Fruit fly (Drosophila melanogaster) whole organism, embryonic: Measurements from ENCODE around the gene kra.

Experiments used
- Atf6 ChIP-seq: fragments of 200-800 bp; sonication (Bioruptor generic); IDR thresholded peaks from 2 replicates; pipeline ENCODE4 v1.3.6; 2022; ENCODE audit warnings: missing biosample characterization, missing genetic modification characterization
- CG10147 ChIP-seq: fragments of 200-800 bp; sonication (Bioruptor generic); optimal IDR thresholded peaks from 2 replicates; lab custom pipeline; 2019; ENCODE audit warnings: missing biosample characterization, mild to moderate bottlenecking, missing genetic modification characterization, moderate library complexity
- CG12155 ChIP-seq: fragments of 200-800 bp; sonication (Bioruptor generic); optimal IDR thresholded peaks from 3 replicates; lab custom pipeline; 2016; ENCODE audit warnings: missing biosample characterization, missing genetic modification characterization
- CG12659 ChIP-seq: fragments of 200-800 bp; sonication (Bioruptor generic); optimal IDR thresholded peaks from 3 replicates; lab custom pipeline; 2017; ENCODE audit warnings: mild to moderate bottlenecking, missing biosample characterization, missing genetic modification reagents, missing genetic modification characterization
- CG12769 ChIP-seq: fragments of 200-800 bp; sonication (Bioruptor generic); optimal IDR thresholded peaks from 2 replicates; lab custom pipeline; 2019; ENCODE audit warnings: missing biosample characterization, mild to moderate bottlenecking, missing genetic modification characterization, moderate library complexity
- CG13624 ChIP-seq: fragments of 200-800 bp; sonication (Bioruptor generic); optimal IDR thresholded peaks from 2 replicates; lab custom pipeline; 2016; ENCODE audit warnings: missing biosample characterization, missing genetic modification characterization
- CG16813 ChIP-seq: fragments of 200-800 bp; sonication (Bioruptor generic); IDR thresholded peaks from 3 replicates; pipeline ENCODE4 v1.3.6; 2022; ENCODE audit warnings: missing biosample characterization, missing genetic modification characterization; ENCODE audit not compliant: partially characterized antibody
- CG18011 ChIP-seq: fragments of 200-800 bp; sonication (Bioruptor generic); optimal IDR thresholded peaks from 2 replicates; lab custom pipeline; 2017; ENCODE audit warnings: missing biosample characterization, missing genetic modification characterization, mild to moderate bottlenecking, moderate library complexity, missing genotype
- CG18476 ChIP-seq: fragments of 200-800 bp; sonication (Bioruptor generic); optimal IDR thresholded peaks from 2 replicates; lab custom pipeline; 2016; ENCODE audit warnings: missing biosample characterization, mild to moderate bottlenecking, missing genetic modification characterization
- CG32772 ChIP-seq: fragments of 200-800 bp; sonication (Bioruptor generic); IDR thresholded peaks from 2 replicates; pipeline ENCODE4 v1.3.6; 2022; ENCODE audit warnings: missing biosample characterization, missing genetic modification characterization
- CG3995 ChIP-seq: fragments of 200-800 bp; sonication (Bioruptor generic); optimal IDR thresholded peaks from 3 replicates; lab custom pipeline; 2016; ENCODE audit warnings: missing biosample characterization, missing genetic modification characterization
- CG5180 ChIP-seq: fragments of 200-800 bp; sonication (Bioruptor generic); optimal IDR thresholded peaks from 3 replicates; lab custom pipeline; 2017; ENCODE audit warnings: missing biosample characterization, missing genetic modification characterization, mild to moderate bottlenecking, moderate library complexity, missing genetic modification reagents
- CG5953 ChIP-seq: fragments of 200-800 bp; sonication (Bioruptor generic); IDR thresholded peaks from 2 replicates; pipeline ENCODE4 v1.3.6; 2022; ENCODE audit warnings: missing biosample characterization, missing genetic modification characterization
- CG6272 ChIP-seq: fragments of 200-800 bp; sonication (Bioruptor generic); IDR thresholded peaks from 2 replicates; pipeline ENCODE4 v1.3.6; 2022; ENCODE audit warnings: missing biosample characterization, missing genetic modification characterization
- CG6683 ChIP-seq: fragments of 200-800 bp; sonication (Bioruptor generic); optimal IDR thresholded peaks from 2 replicates; lab custom pipeline; 2017; ENCODE audit warnings: missing biosample characterization, mild to moderate bottlenecking, missing genetic modification characterization, missing genetic modification reagents
- CG6689 ChIP-seq: fragments of 200-800 bp; sonication (Bioruptor generic); IDR thresholded peaks from 2 replicates; pipeline ENCODE4 v1.3.6; 2022; ENCODE audit warnings: missing biosample characterization, missing genetic modification characterization
- CG7928 ChIP-seq: fragments of 200-800 bp; sonication (Bioruptor generic); optimal IDR thresholded peaks from 2 replicates; lab custom pipeline; 2017; ENCODE audit warnings: missing biosample characterization, mild to moderate bottlenecking, missing genetic modification characterization
- CG8089 ChIP-seq: fragments of 200-800 bp; sonication (Bioruptor generic); optimal IDR thresholded peaks from 3 replicates; lab custom pipeline; 2016; ENCODE audit warnings: missing biosample characterization, missing genetic modification characterization
- CG8359 ChIP-seq: fragments of 200-800 bp; sonication (Bioruptor generic); optimal IDR thresholded peaks from 2 replicates; lab custom pipeline; 2017; ENCODE audit warnings: missing biosample characterization, mild to moderate bottlenecking, missing genetic modification characterization, borderline replicate concordance
- CG9932 ChIP-seq: fragments of 200-800 bp; sonication (Bioruptor generic); IDR thresholded peaks from 2 replicates; pipeline ENCODE4 v1.3.6; 2022; ENCODE audit warnings: missing biosample characterization, missing genetic modification characterization
- Dbx ChIP-seq: fragments of 200-800 bp; sonication (Bioruptor generic); IDR thresholded peaks from 3 replicates; pipeline ENCODE4 v1.3.6; 2022; ENCODE audit warnings: missing biosample characterization, missing genetic modification characterization
- H15 ChIP-seq: fragments of 200-800 bp; sonication (Bioruptor generic); IDR thresholded peaks from 3 replicates; pipeline ENCODE4 v1.3.6; 2022; ENCODE audit warnings: missing biosample characterization, missing genetic modification characterization
- H2.0 ChIP-seq: fragments of 200-800 bp; sonication (Bioruptor generic); IDR thresholded peaks from 2 replicates; pipeline ENCODE4 v1.3.6; 2022; ENCODE audit warnings: missing biosample characterization, missing genetic modification characterization
- HmgZ ChIP-seq: fragments of 200-800 bp; sonication (Bioruptor generic); optimal IDR thresholded peaks from 2 replicates; lab custom pipeline; 2018; ENCODE audit warnings: missing biosample characterization, mild to moderate bottlenecking, missing genetic modification characterization
- Kr ChIP-seq: fragments of 200-800 bp; sonication (Bioruptor generic); optimal IDR thresholded peaks from 2 replicates; lab custom pipeline; 2017; ENCODE audit warnings: missing biosample characterization, mild to moderate bottlenecking, missing genetic modification characterization
- Lhr ChIP-seq: fragments of 200-800 bp; sonication (Bioruptor generic); optimal IDR thresholded peaks from 3 replicates; lab custom pipeline; 2017; ENCODE audit warnings: mild to moderate bottlenecking, missing biosample characterization, missing genetic modification reagents, missing genetic modification characterization
- NFAT ChIP-seq: fragments of 200-800 bp; sonication (Bioruptor generic); IDR thresholded peaks from 2 replicates; pipeline ENCODE4 v1.3.6; 2022; ENCODE audit warnings: missing biosample characterization, missing genetic modification characterization
- Ssrp ChIP-seq: fragments of 200-800 bp; sonication (Bioruptor generic); optimal IDR thresholded peaks from 2 replicates; lab custom pipeline; 2018; ENCODE audit warnings: missing biosample characterization, mild to moderate bottlenecking, missing genetic modification characterization, moderate library complexity
- TFAM ChIP-seq: fragments of 200-800 bp; sonication (Bioruptor generic); optimal IDR thresholded peaks from 2 replicates; lab custom pipeline; 2017; ENCODE audit warnings: missing biosample characterization, missing genetic modification characterization, inconsistent platforms
- az2 ChIP-seq: fragments of 200-800 bp; sonication (Bioruptor generic); optimal IDR thresholded peaks from 3 replicates; lab custom pipeline; 2016; ENCODE audit warnings: missing biosample characterization, missing genetic modification characterization
- bbx ChIP-seq: fragments of 200-800 bp; sonication (Bioruptor generic); IDR thresholded peaks from 2 replicates; pipeline ENCODE4 v1.3.6; 2022; ENCODE audit warnings: missing biosample characterization, missing genetic modification characterization; ENCODE audit not compliant: partially characterized antibody
- chif ChIP-seq, 2 experiments: fragments of 200-800 bp; sonication (Bioruptor generic); optimal IDR thresholded peaks; 3 replicates each; lab custom pipeline; 2016; ENCODE audit warnings: missing biosample characterization in 2 of 2, missing genetic modification characterization in 2 of 2
- crol ChIP-seq: fragments of 200-800 bp; sonication (Bioruptor generic); IDR thresholded peaks from 2 replicates; pipeline ENCODE4 v1.3.6; 2022; ENCODE audit warnings: missing biosample characterization, missing genetic modification characterization
- ems ChIP-seq: fragments of 200-800 bp; sonication (Bioruptor generic); optimal IDR thresholded peaks from 3 replicates; lab custom pipeline; 2016; ENCODE audit warnings: missing biosample characterization, missing genetic modification characterization
- ewg ChIP-seq: fragments of 200-800 bp; sonication (Bioruptor generic); optimal IDR thresholded peaks from 3 replicates; lab custom pipeline; 2017; ENCODE audit warnings: mild to moderate bottlenecking, missing biosample characterization, missing genetic modification reagents, missing genetic modification characterization
- fd102C ChIP-seq: fragments of 200-800 bp; sonication (Bioruptor generic); optimal IDR thresholded peaks from 2 replicates; lab custom pipeline; 2018; ENCODE audit warnings: missing biosample characterization, mild to moderate bottlenecking, missing genetic modification characterization, moderate library complexity
- gem ChIP-seq: fragments of 200-800 bp; sonication (Bioruptor generic); optimal IDR thresholded peaks from 2 replicates; lab custom pipeline; 2019; ENCODE audit warnings: missing biosample characterization, mild to moderate bottlenecking, missing genetic modification characterization, moderate library complexity
- ham ChIP-seq: fragments of 200-800 bp; sonication (Bioruptor generic); IDR thresholded peaks from 2 replicates; pipeline ENCODE4 v1.3.6; 2022; ENCODE audit warnings: missing biosample characterization, missing genetic modification characterization
- kay ChIP-seq: fragments of 200-800 bp; sonication (Bioruptor generic); optimal IDR thresholded peaks from 2 replicates; lab custom pipeline; 2016; ENCODE audit warnings: missing biosample characterization, missing genetic modification characterization
- lab ChIP-seq: fragments of 200-800 bp; sonication (Bioruptor generic); optimal IDR thresholded peaks from 3 replicates; lab custom pipeline; 2017; ENCODE audit warnings: missing biosample characterization, missing genetic modification characterization, mild to moderate bottlenecking, moderate library complexity, missing genetic modification reagents
- mirr ChIP-seq: fragments of 200-800 bp; sonication (Bioruptor generic); optimal IDR thresholded peaks from 3 replicates; lab custom pipeline; 2018; ENCODE audit warnings: missing biosample characterization, mild to moderate bottlenecking, missing genetic modification characterization
- odd ChIP-seq: fragments of 200-800 bp; sonication (Bioruptor generic); optimal IDR thresholded peaks from 2 replicates; lab custom pipeline; 2017; ENCODE audit warnings: missing biosample characterization, mild to moderate bottlenecking, missing genetic modification characterization
- otp ChIP-seq: fragments of 200-800 bp; sonication (Bioruptor generic); IDR thresholded peaks from 3 replicates; pipeline ENCODE4, ENCODE4 v1.3.6; 2022; ENCODE audit warnings: missing biosample characterization, missing genetic modification characterization
- pros ChIP-seq: fragments of 200-800 bp; sonication (Bioruptor generic); optimal IDR thresholded peaks from 3 replicates; lab custom pipeline; 2019; ENCODE audit warnings: missing biosample characterization, mild to moderate bottlenecking, missing genetic modification characterization, moderate library complexity
- pum ChIP-seq: fragments of 200-800 bp; sonication (Bioruptor generic); optimal IDR thresholded peaks from 2 replicates; lab custom pipeline; 2016; ENCODE audit warnings: missing biosample characterization, missing genetic modification characterization
- seq ChIP-seq: fragments of 200-800 bp; sonication (Bioruptor generic); IDR thresholded peaks from 2 replicates; pipeline ENCODE4 v1.3.6; 2022; ENCODE audit warnings: missing biosample characterization, missing genetic modification characterization
- tap ChIP-seq: fragments of 200-800 bp; optimal IDR thresholded peaks from 3 replicates; lab custom pipeline; 2019; ENCODE audit warnings: missing biosample characterization, mild to moderate bottlenecking, missing genetic modification characterization, moderate library complexity
- twi ChIP-seq: fragments of 200-800 bp; optimal IDR thresholded peaks from 2 replicates; lab custom pipeline; 2019; ENCODE audit warnings: missing biosample characterization, mild to moderate bottlenecking, missing genetic modification characterization, moderate library complexity
- unc-4 ChIP-seq: fragments of 200-800 bp; sonication (Bioruptor generic); IDR thresholded peaks from 2 replicates; pipeline ENCODE4 v1.3.6; 2022; ENCODE audit warnings: missing biosample characterization, missing genetic modification characterization; ENCODE audit not compliant: partially characterized antibody
- zf30C ChIP-seq: fragments of 200-800 bp; sonication (Bioruptor generic); optimal IDR thresholded peaks from 3 replicates; lab custom pipeline; 2018; ENCODE audit warnings: missing biosample characterization, mild to moderate bottlenecking, missing genetic modification characterization

kra gene

dm6 chr3R:5565623-5566022 is 35.3 kb downstream of the kra start (continued):
- TF ChIP-seq odd = peak; percentile 57
- no peak for TF ChIP-seq unc-4 (GFP tag; lab: Robert Waterston, UW)
- TF ChIP-seq bbx = no peak
- peak; percentile 75 for TF ChIP-seq CG10147 (GFP tag; lab: Kevin White, UChicago)
- no peak for TF ChIP-seq ham
- TF ChIP-seq crol (GFP tag; lab: Robert Waterston, UW) = peak; percentile 39; the same call in 1 of the 2 replicates
- peak; percentile 58 for TF ChIP-seq CG13624
- TF ChIP-seq CG7928 (GFP tag; lab: Kevin White, UChicago) = no peak
- TF ChIP-seq CG8359 = peak; percentile 5
- TF ChIP-seq CG3995 = peak; percentile 6
- TF ChIP-seq az2 = peak; percentile 74
- TF ChIP-seq CG18011 (GFP tag; lab: Kevin White, UChicago) = peak; percentile 61
- TF ChIP-seq pum (GFP tag; lab: Kevin White, UChicago) = peak; percentile 75
- TF ChIP-seq CG5953 (GFP tag; lab: Robert Waterston, UW) = peak; percentile 86
- TF ChIP-seq CG9932 (GFP tag; lab: Robert Waterston, UW) = peak; percentile 75; the same call in 1 of the 2 replicates
- TF ChIP-seq chif (GFP tag; optimal IDR thresholded peaks at IDR 0.05; lab: Kevin White, UChicago) = peak; percentile 46 to 70
- TF ChIP-seq CG12659 (GFP tag; lab: Kevin White, UChicago) = peak; percentile 84
- TF ChIP-seq Kr (GFP tag; lab: Kevin White, UChicago) = no peak
- peak; percentile 84 for TF ChIP-seq seq (GFP tag; lab: Robert Waterston, UW)
- no peak for TF ChIP-seq CG16813 (GFP tag; lab: Robert Waterston, UW)
- TF ChIP-seq CG12155 = peak; percentile 52
- peak; percentile 85 for TF ChIP-seq otp (GFP tag; lab: Robert Waterston, UW)
- peak; percentile 85 for TF ChIP-seq CG6689
- peak; percentile 80 for TF ChIP-seq zf30C (GFP tag; lab: Kevin White, UChicago)
- TF ChIP-seq CG5180 (GFP tag; lab: Kevin White, UChicago) = peak; percentile 47
- no peak for TF ChIP-seq fd102C (GFP tag; lab: Kevin White, UChicago)
- peak; percentile 74 for TF ChIP-seq H15
- TF ChIP-seq ems (GFP tag; lab: Kevin White, UChicago) = peak; percentile 83
- peak; percentile 85 for TF ChIP-seq H2.0 (GFP tag; lab: Robert Waterston, UW)
- no peak for TF ChIP-seq pros
- peak; percentile 89 for TF ChIP-seq Atf6 (GFP tag; lab: Robert Waterston, UW)
- TF ChIP-seq HmgZ = peak; percentile 84
- peak; percentile 65 for TF ChIP-seq CG18476
- TF ChIP-seq Dbx = peak; percentile 85
- peak; percentile 30 for TF ChIP-seq Lhr (GFP tag; lab: Kevin White, UChicago)
- peak; percentile 59 for TF ChIP-seq CG6683 (GFP tag; lab: Kevin White, UChicago)
- TF ChIP-seq CG12769 (tag; lab: Kevin White, UChicago) = peak; percentile 88
- peak; percentile 92 for TF ChIP-seq mirr (GFP tag; lab: Kevin White, UChicago)
- peak; percentile 84 for TF ChIP-seq CG6272
- peak; percentile 74 for TF ChIP-seq tap (tag; lab: Kevin White, UChicago)
- TF ChIP-seq twi (tag; lab: Kevin White, UChicago) = peak; percentile 21
- peak; percentile 69 for TF ChIP-seq ewg
- TF ChIP-seq NFAT = peak; percentile 84
- peak; percentile 53 for TF ChIP-seq CG8089 (GFP tag; lab: Kevin White, UChicago)
- TF ChIP-seq lab (GFP tag; lab: Kevin White, UChicago) = peak; percentile 93
- no peak for TF ChIP-seq TFAM (GFP tag; lab: Kevin White, UChicago)
- TF ChIP-seq gem (tag; lab: Kevin White, UChicago) = no peak
- peak; percentile 71 for TF ChIP-seq Ssrp (tag; lab: Kevin White, UChicago)
- TF ChIP-seq CG32772 (GFP tag; lab: Robert Waterston, UW) = peak; percentile 90
- TF ChIP-seq kay (GFP tag; lab: Kevin White, UChicago) = peak; percentile 39
